Worm (Caenorhabditis elegans) whole organism, early embryonic: ENCODE measurements around the gene srg-41.

Experiments used
- B0310.2 ChIP-seq: sonication (generic microtip); optimal IDR thresholded peaks from 2 replicates; lab custom pipeline; 2016; ENCODE audit warnings: mild to moderate bottlenecking, missing genetic modification characterization, missing compliant biosample characterization
- F13C5.2 ChIP-seq: sonication (generic microtip); optimal IDR thresholded peaks from 2 replicates; lab custom pipeline; 2017; ENCODE audit warnings: mild to moderate bottlenecking, missing genetic modification characterization, inconsistent platforms, missing compliant biosample characterization
- aly-1 ChIP-seq: sonication (generic microtip); optimal IDR thresholded peaks from 2 replicates; lab custom pipeline; 2016; ENCODE audit warnings: missing genetic modification characterization, missing compliant biosample characterization
- ama-1 ChIP-seq: fragments of 150-350 bp; optimal IDR thresholded peaks from 2 replicates; lab custom pipeline; 2014
- ceh-13 ChIP-seq: fragments of 200-800 bp; sonication (Bioruptor generic); optimal IDR thresholded peaks from 2 replicates; lab custom pipeline; 2018; ENCODE audit warnings: mild to moderate bottlenecking, missing genetic modification characterization, missing compliant biosample characterization
- ceh-36 ChIP-seq: sonication (generic microtip); optimal IDR thresholded peaks from 2 replicates; lab custom pipeline; 2016; ENCODE audit warnings: missing genetic modification characterization, inconsistent platforms, missing compliant biosample characterization
- ets-7 ChIP-seq: sonication (generic microtip); optimal IDR thresholded peaks from 2 replicates; lab custom pipeline; 2016; ENCODE audit warnings: missing genotype, missing genetic modification characterization, missing compliant biosample characterization
- flt-1 ChIP-seq: fragments of 200-800 bp; sonication (Bioruptor generic); IDR thresholded peaks from 2 replicates; pipeline ENCODE4 v1.3.6; 2022; ENCODE audit warnings: missing genetic modification characterization, missing compliant biosample characterization
- hmbx-1 ChIP-seq: sonication (generic microtip); optimal IDR thresholded peaks from 2 replicates; lab custom pipeline; 2016; ENCODE audit warnings: mild to moderate bottlenecking, missing genetic modification characterization, missing compliant biosample characterization
- hmg-4 ChIP-seq: fragments of 200-800 bp; sonication (Bioruptor generic); optimal IDR thresholded peaks from 2 replicates; lab custom pipeline; 2018; ENCODE audit warnings: mild to moderate bottlenecking, missing genetic modification characterization, missing compliant biosample characterization
- hnd-1 ChIP-seq: sonication (generic microtip); optimal IDR thresholded peaks from 2 replicates; lab custom pipeline; 2016; ENCODE audit warnings: missing genetic modification characterization, missing compliant biosample characterization
- pes-1 ChIP-seq: fragments of 200-800 bp; sonication (Bioruptor generic); IDR thresholded peaks from 2 replicates; pipeline ENCODE4 v1.3.6; 2022; ENCODE audit warnings: missing genetic modification reagents, missing genetic modification characterization, missing compliant biosample characterization
- scrt-1 ChIP-seq: fragments of 200-800 bp; sonication (Bioruptor generic); IDR thresholded peaks from 2 replicates; pipeline ENCODE4 v1.3.6; 2022; ENCODE audit warnings: missing genetic modification characterization, missing compliant biosample characterization
- sea-1 ChIP-seq: fragments of 200-800 bp; sonication (Bioruptor generic); conservative IDR thresholded peaks from 2 replicates; pipeline ENCODE4 v1.3.6; 2022; ENCODE audit warnings: missing genetic modification characterization, missing compliant biosample characterization
- tbx-11 ChIP-seq: fragments of 200-800 bp; sonication (Bioruptor generic); IDR thresholded peaks from 2 replicates; pipeline ENCODE4 v1.3.6; 2022; ENCODE audit warnings: missing genetic modification characterization, missing compliant biosample characterization
- tbx-37 ChIP-seq: fragments of 200-800 bp; sonication (Bioruptor generic); conservative IDR thresholded peaks from 2 replicates; pipeline ENCODE4 v1.3.6; 2022; ENCODE audit warnings: missing genetic modification reagents, missing genetic modification characterization, missing compliant biosample characterization
- tra-4 ChIP-seq: sonication (generic microtip); optimal IDR thresholded peaks from 2 replicates; lab custom pipeline; 2017; ENCODE audit warnings: missing genetic modification characterization, missing compliant biosample characterization

Gene srg-41

ce11 chrV:11177577-11177976, 15.9 kb upstream of the srg-41 start, which contains the start of gene gpa-1:
Gene gpa-1 (minus strand): TSS chrV:11177677.
- TF ChIP-seq tra-4 (tag; lab: Kevin White, UChicago): no peak
- TF ChIP-seq tbx-11 (GFP tag; lab: Robert Waterston, UW): no peak
- no peak for TF ChIP-seq ets-7 (tag; lab: Kevin White, UChicago)
- TF ChIP-seq B0310.2 (tag; lab: Kevin White, UChicago): no peak
- no peak for TF ChIP-seq scrt-1 (GFP tag; lab: Robert Waterston, UW)
- TF ChIP-seq F13C5.2 (tag; lab: Kevin White, UChicago): no peak
- no peak for TF ChIP-seq hnd-1 (tag; lab: Kevin White, UChicago)
- TF ChIP-seq pes-1 (GFP tag; lab: Robert Waterston, UW): no peak
- no peak for TF ChIP-seq ama-1
- no peak for TF ChIP-seq hmg-4 (GFP tag; lab: Kevin White, UChicago)
- TF ChIP-seq aly-1 (tag; lab: Kevin White, UChicago): no peak
- TF ChIP-seq ceh-36 (tag; lab: Kevin White, UChicago): no peak
- TF ChIP-seq sea-1 (GFP tag; lab: Robert Waterston, UW): no peak
- TF ChIP-seq flt-1 (GFP tag; lab: Robert Waterston, UW): no peak
- no peak for TF ChIP-seq tbx-37 (GFP tag; lab: Robert Waterston, UW)
- TF ChIP-seq hmbx-1 (tag; lab: Kevin White, UChicago): no peak
- no peak for TF ChIP-seq ceh-13 (GFP tag; lab: Kevin White, UChicago)

- TF ChIP-seq ceh-36 (tag; lab: Kevin White, UChicago) (no peak), hmbx-1 (tag; lab: Kevin White, UChicago) (no peak), B0310.2 (tag; lab: Kevin White, UChicago) (no peak), pes-1 (GFP tag; lab: Robert Waterston, UW) (no peak; the same call in 1 of the 2 replicates), flt-1 (GFP tag; lab: Robert Waterston, UW) (no peak), tra-4 (tag; lab: Kevin White, UChicago) (no peak), tbx-37 (GFP tag; lab: Robert Waterston, UW) (no peak), tbx-11 (GFP tag; lab: Robert Waterston, UW) (no peak), aly-1 (tag; lab: Kevin White, UChicago) (no peak), ama-1 (no peak), scrt-1 (GFP tag; lab: Robert Waterston, UW) (no peak), F13C5.2 (tag; lab: Kevin White, UChicago) (no peak), hnd-1 (tag; lab: Kevin White, UChicago) (no peak), ceh-13 (GFP tag; lab: Kevin White, UChicago) (no peak), sea-1 (GFP tag; lab: Robert Waterston, UW) (no peak), hmg-4 (GFP tag; lab: Kevin White, UChicago) (no peak), ets-7 (tag; lab: Kevin White, UChicago) (no peak)
Measured at ce11 chrV:11174663-11175062, 13.0 kb upstream of the srg-41 start.

- no peak for TF ChIP-seq aly-1 (tag; lab: Kevin White, UChicago)
Measured at ce11 chrV:11172667-11173066, 11.0 kb upstream of the srg-41 start.

- TF ChIP-seq ama-1: no peak
- TF ChIP-seq hnd-1 (tag; lab: Kevin White, UChicago): no peak
Measured at ce11 chrV:11171906-11172305, 10.2 kb upstream of the srg-41 start, which contains the start of gene T19C4.5. Gene T19C4.5 (plus strand): TSS chrV:11172213.

- no peak for TF ChIP-seq aly-1 (tag; lab: Kevin White, UChicago)
- TF ChIP-seq tbx-37 (GFP tag; lab: Robert Waterston, UW): no peak
- no peak for TF ChIP-seq tbx-11 (GFP tag; lab: Robert Waterston, UW)
- TF ChIP-seq hnd-1 (tag; lab: Kevin White, UChicago): no peak
- no peak for TF ChIP-seq sea-1 (GFP tag; lab: Robert Waterston, UW)
- TF ChIP-seq hmg-4 (GFP tag; lab: Kevin White, UChicago): no peak
- no peak for TF ChIP-seq hmbx-1 (tag; lab: Kevin White, UChicago)
- no peak for TF ChIP-seq F13C5.2 (tag; lab: Kevin White, UChicago)
- TF ChIP-seq ceh-13 (GFP tag; lab: Kevin White, UChicago): no peak
- no peak for TF ChIP-seq ama-1
- TF ChIP-seq B0310.2 (tag; lab: Kevin White, UChicago): no peak
- no peak for TF ChIP-seq ceh-36 (tag; lab: Kevin White, UChicago)
- TF ChIP-seq ets-7 (tag; lab: Kevin White, UChicago): no peak
Measured at ce11 chrV:11170564-11171329, 9.1 kb upstream of the srg-41 start.

ce11 chrV:11167745-11168144, 6.1 kb upstream of the srg-41 start:
- TF ChIP-seq hmg-4 (GFP tag; lab: Kevin White, UChicago): no peak
- no peak for TF ChIP-seq F13C5.2 (tag; lab: Kevin White, UChicago)
- no peak for TF ChIP-seq aly-1 (tag; lab: Kevin White, UChicago)
- no peak for TF ChIP-seq sea-1 (GFP tag; lab: Robert Waterston, UW)
- TF ChIP-seq ets-7 (tag; lab: Kevin White, UChicago): no peak
- TF ChIP-seq ceh-36 (tag; lab: Kevin White, UChicago): no peak
- TF ChIP-seq scrt-1 (GFP tag; lab: Robert Waterston, UW): no peak
- no peak for TF ChIP-seq tra-4 (tag; lab: Kevin White, UChicago)
- no peak for TF ChIP-seq ceh-13 (GFP tag; lab: Kevin White, UChicago)
- no peak for TF ChIP-seq hmbx-1 (tag; lab: Kevin White, UChicago)
- TF ChIP-seq tbx-11 (GFP tag; lab: Robert Waterston, UW): no peak

ce11 chrV:11164475-11164874, 2.8 kb upstream of the srg-41 start, which contains the start of gene srg-40:
Gene srg-40 (minus strand): TSS chrV:11164575.
- TF ChIP-seq scrt-1 (GFP tag; lab: Robert Waterston, UW) (no peak), ama-1 (no peak), ceh-36 (tag; lab: Kevin White, UChicago) (no peak), hnd-1 (tag; lab: Kevin White, UChicago) (no peak), pes-1 (GFP tag; lab: Robert Waterston, UW) (no peak), tra-4 (tag; lab: Kevin White, UChicago) (no peak), hmg-4 (GFP tag; lab: Kevin White, UChicago) (no peak), tbx-11 (GFP tag; lab: Robert Waterston, UW) (no peak), flt-1 (GFP tag; lab: Robert Waterston, UW) (no peak), aly-1 (tag; lab: Kevin White, UChicago) (no peak), ceh-13 (GFP tag; lab: Kevin White, UChicago) (no peak), F13C5.2 (tag; lab: Kevin White, UChicago) (no peak), sea-1 (GFP tag; lab: Robert Waterston, UW) (no peak), ets-7 (tag; lab: Kevin White, UChicago) (no peak), hmbx-1 (tag; lab: Kevin White, UChicago) (no peak)
